Fruit fly (Drosophila melanogaster): Measurements from ENCODE around the gene CG43134.

The CG43134 gene

DNA sequence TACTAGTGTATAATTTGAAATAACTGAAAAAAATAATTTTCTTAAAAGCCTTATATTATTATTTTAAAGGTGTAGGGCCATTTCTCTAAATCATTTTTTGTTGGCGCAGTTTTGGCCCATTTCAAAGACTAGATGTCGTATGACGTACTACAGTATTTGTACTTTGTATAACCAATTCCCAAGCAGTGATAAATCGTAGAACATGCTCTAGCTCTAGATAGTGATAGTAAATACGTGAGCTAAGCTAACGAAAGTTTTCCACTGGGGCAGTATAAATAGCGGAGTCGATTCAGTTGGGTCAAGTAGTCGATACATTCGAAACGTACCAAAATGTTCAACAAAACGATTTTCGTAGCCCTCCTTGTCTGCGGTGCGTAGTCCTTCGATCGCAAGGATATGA lies at the start of gene CG43134:
Gene CG43134 (plus strand): TSS at position 301 of the 400 bp plus-strand sequence.
- TF ChIP-seq CG8478 (optimal IDR thresholded peaks at IDR 0.05), result no peak
- TF ChIP-seq EcR (GFP tag; optimal IDR thresholded peaks at IDR 0.05), result no peak
- TF ChIP-seq usp (GFP tag; optimal IDR thresholded peaks at IDR 0.05), result no peak
- no peak for TF ChIP-seq Dll (optimal IDR thresholded peaks at IDR 0.05)
- no peak for TF ChIP-seq psq (optimal IDR thresholded peaks at IDR 0.05)
- no peak for TF ChIP-seq pan (optimal IDR thresholded peaks at IDR 0.05)

DNA sequence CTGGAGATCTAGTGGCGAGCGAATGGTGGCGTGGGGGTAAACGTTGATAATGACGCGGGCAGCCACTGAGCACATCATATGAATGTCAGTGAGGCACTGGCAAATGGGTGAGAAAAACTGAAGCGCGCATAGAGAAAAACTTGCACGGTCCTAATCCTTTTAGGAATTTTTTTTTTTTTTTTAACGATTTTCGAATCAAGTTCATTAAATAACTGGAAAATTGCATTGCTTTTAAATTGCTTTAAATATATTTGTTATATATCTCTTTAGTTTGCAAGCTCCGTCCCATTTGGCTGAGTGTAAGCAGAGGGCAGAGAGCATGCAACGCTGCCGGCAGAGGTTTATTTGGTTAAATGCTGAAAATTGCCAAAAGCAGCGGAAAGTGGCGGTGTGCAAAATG lies 49.6 kb upstream of the CG43134 start:
- TF ChIP-seq pan (optimal IDR thresholded peaks at IDR 0.05) (no peak), usp (GFP tag; optimal IDR thresholded peaks at IDR 0.05) (no peak), CG8478 (optimal IDR thresholded peaks at IDR 0.05) (no peak), psq (optimal IDR thresholded peaks at IDR 0.05) (no peak), EcR (GFP tag; optimal IDR thresholded peaks at IDR 0.05) (no peak), Dll (optimal IDR thresholded peaks at IDR 0.05) (no peak)

DNA sequence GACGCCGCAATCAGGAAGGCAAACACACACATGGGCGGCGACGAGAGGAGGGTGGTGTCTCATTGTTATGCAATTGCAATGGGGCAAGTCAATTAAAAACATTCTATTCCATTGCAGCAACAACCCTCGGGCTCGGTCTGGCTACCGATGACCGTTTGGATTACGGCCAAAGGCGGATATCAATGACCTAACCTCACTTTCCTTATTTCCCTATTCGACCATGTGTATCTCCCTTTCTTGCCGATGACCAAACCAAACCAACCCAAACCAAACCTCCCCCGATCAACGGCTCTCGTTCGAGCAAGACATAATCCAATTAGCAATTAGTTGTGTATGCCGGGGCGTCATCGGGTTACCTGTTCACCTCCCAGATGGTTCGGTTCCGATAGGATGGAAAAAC lies 48.3 kb upstream of the CG43134 start:
- TF ChIP-seq Dll (optimal IDR thresholded peaks at IDR 0.05) (no peak), CG8478 (optimal IDR thresholded peaks at IDR 0.05) (no peak), psq (optimal IDR thresholded peaks at IDR 0.05) (no peak), usp (GFP tag; optimal IDR thresholded peaks at IDR 0.05) (no peak), EcR (GFP tag; optimal IDR thresholded peaks at IDR 0.05) (no peak), pan (optimal IDR thresholded peaks at IDR 0.05) (no peak)

DNA sequence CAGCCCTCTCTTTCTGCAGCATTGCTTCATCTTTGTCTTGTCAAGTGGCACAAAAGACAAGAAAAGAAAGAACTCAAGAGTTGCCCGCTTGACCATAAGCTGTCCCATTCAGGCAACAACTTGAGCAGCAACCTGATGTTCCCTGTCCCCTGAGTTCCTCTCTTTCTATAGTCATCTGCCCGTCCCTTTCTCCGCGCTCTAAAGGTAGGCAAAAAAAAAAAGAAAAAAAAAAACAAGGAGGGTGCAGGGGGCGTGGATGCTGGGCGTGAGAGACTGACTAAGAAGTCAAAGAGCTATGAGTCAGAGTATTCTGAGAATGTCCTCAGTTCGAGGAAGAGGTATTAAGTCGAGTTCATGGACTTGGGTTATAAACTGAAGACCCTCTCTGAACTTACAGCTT lies 46.5 kb upstream of the CG43134 start:
- TF ChIP-seq Dll (optimal IDR thresholded peaks at IDR 0.05) (no peak), psq (optimal IDR thresholded peaks at IDR 0.05) (no peak), CG8478 (optimal IDR thresholded peaks at IDR 0.05) (no peak), usp (GFP tag; optimal IDR thresholded peaks at IDR 0.05) (no peak), EcR (GFP tag; optimal IDR thresholded peaks at IDR 0.05) (no peak), pan (optimal IDR thresholded peaks at IDR 0.05) (no peak)

DNA sequence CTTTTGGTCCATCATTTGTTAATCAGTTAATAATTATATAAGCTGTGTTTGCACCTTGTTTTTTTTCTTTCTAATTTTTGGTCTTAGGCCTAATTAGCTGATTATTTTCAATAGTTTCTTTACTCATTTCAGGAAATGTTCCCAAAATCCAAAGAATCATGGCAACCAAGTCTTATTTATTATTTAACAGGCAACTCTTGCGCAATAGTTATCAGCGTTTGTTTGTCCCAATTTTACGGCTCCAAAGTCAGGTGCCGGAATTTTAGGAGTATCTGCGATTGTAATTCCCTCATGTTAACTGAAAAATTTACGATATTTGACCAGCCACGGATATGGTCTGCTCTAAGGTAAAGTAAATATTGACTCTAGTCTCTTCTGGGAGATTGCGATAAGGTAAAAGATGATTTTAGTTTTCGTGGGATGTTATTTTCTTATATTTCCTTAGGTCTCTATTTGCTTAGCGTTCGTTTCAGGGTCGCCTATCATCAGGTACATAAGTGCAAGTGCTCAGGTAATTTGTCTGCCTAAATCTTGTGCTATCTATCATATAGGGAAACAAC lies 44.8 kb upstream of the CG43134 start:
- no peak for TF ChIP-seq CG8478 (optimal IDR thresholded peaks at IDR 0.05)
- no peak for TF ChIP-seq psq (optimal IDR thresholded peaks at IDR 0.05)
- TF ChIP-seq usp (GFP tag; optimal IDR thresholded peaks at IDR 0.05), result no peak
- no peak for TF ChIP-seq Dll (optimal IDR thresholded peaks at IDR 0.05)
- TF ChIP-seq pan (optimal IDR thresholded peaks at IDR 0.05), result no peak
- TF ChIP-seq EcR (GFP tag; optimal IDR thresholded peaks at IDR 0.05), result no peak

DNA sequence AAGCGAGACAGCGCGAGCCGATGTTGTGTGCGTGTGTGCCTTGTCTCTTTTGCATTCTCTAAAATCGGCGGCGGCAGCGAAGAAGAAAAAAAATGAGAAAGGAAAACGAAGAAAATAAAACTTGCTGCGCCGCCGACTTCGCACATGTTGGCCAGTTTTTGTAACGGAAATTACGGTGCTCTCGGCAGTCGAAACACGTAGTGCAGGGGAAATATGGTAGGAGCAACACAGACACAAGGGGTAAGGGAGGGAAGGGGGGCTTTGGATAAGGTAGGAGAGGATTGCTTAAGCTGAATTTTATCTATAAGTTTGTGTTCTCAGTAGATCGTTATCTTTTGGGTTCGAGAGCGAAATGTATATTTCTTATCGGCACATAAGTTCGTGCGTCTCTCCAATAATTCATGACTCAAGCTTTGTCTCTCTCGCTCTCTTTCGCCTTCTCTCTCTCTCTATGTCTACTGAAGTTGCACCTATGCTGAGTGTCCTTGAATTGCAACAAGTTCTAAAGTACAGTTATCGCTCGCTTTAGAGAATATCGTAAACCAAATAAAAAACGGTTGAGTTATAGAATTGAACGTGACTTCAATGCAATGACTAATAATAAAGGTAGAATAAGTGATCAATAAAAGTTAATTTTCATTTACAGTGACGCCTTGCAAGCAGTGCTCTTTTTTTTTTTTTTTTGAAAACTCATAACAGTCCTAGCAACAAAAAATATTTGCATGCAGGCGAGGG lies 43.2 kb upstream of the CG43134 start:
- TF ChIP-seq psq (optimal IDR thresholded peaks at IDR 0.05), result no peak
- no peak for TF ChIP-seq Dll (optimal IDR thresholded peaks at IDR 0.05)

DNA sequence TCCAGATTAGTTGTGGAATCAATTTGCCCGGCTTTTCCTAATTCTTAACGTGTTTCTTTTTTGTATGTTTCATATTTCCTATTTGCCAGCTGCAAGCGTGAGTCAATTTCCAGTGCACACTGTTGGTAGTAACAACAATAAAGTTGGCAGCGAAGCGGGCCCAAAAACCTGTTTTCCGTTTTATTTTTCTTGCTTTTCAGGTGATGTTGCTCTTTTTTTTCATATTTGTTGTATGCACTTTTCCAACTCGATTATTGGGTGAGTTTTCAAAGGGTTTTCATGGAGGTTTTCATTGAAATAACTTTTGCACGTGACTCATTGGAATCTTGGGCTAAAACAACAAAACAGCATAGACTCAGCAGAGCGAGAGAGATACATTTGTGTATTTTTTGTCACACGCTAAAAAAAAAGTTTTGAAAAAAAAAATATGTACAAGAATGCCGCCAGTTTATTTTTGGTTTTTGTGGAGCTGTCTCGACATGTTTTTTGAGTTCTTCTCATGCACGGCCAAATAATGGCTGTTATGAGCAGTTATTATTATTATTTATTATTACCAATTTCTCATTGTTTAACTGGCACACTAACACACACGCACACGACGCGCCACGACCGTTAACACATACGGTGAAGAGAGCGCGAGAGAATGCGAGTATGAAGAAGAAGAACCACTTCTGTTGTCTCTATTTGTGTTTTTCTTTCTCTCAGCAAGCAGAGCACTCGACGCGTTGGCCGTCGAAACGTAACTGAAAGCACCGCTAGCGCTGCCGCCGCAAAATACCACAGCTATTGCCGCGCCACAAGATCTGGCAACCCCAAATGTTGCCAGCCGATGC lies 41.6 kb upstream of the CG43134 start, which contains the start of gene Fas2:
Gene Fas2 (minus strand): TSS at position 748 of the 833 bp plus-strand sequence.
- TF ChIP-seq CG8478 (optimal IDR thresholded peaks at IDR 0.05), result no peak
- no peak for TF ChIP-seq Dll (optimal IDR thresholded peaks at IDR 0.05)
- no peak for TF ChIP-seq psq (optimal IDR thresholded peaks at IDR 0.05)
- TF ChIP-seq usp (GFP tag; optimal IDR thresholded peaks at IDR 0.05), result no peak
- TF ChIP-seq EcR (GFP tag; optimal IDR thresholded peaks at IDR 0.05), result no peak
- TF ChIP-seq pan (optimal IDR thresholded peaks at IDR 0.05), result no peak

DNA sequence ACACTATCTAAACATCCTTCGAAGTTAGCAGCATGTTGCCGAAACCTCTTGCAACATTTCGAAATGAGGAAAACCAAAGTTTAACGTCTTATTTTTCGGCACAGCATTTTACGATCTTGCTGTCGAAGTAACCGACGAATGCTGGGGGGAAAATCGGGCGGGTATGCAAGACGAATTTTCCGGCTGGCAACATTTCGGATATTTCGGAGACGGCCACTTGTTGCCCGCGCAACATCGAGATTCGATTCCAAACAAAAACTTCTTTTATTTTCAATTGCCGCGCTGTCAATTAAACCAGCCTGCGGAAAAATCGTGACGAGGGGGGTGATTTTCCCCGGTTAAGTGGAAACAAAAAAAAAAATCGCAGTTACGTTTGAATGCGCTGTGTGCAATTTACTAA lies 40.3 kb upstream of the CG43134 start:
- no peak for TF ChIP-seq usp (GFP tag; optimal IDR thresholded peaks at IDR 0.05)

DNA sequence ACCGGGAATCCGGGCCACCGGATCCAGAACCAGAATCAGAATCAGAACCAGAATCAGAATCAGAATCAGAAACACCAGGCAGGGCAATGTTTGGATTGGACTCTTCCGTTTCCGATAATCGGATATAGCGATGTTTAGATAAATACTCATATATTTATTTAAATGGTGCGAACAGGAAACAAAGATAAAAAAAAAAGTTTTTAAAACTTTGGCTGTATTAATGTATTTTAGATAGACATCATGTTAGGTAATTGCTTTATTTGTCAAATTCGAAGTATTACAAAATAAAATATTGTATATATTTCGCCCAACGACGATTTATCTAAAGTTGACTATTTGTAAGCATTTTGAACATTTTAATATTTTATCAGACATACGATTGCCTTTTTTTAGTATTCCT lies 34.4 kb upstream of the CG43134 start, which contains the start of gene CG43288:
Gene CG43288 (plus strand): TSS at position 301 of the 400 bp plus-strand sequence.
- no peak for TF ChIP-seq psq (optimal IDR thresholded peaks at IDR 0.05)
- no peak for TF ChIP-seq CG8478 (optimal IDR thresholded peaks at IDR 0.05)
- no peak for TF ChIP-seq pan (optimal IDR thresholded peaks at IDR 0.05)

DNA sequence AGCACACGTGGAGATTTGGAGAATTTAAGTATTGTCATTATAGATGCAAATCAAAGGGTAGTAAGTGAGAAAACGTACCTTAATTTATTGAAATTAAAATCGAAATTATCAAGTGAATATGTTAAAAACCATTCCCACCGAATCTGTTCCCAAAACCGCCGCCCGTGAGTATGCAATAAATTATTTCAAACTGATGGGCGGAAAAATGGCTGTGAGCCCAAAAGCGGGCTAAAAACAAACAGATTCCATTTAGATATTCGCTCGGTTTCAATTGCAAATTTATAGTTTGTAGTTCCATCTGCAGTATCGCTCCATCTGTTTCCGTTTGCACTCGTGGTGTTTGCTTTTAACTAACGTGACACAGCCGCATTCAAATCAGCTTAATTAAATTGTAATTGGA lies 32.7 kb upstream of the CG43134 start:
- TF ChIP-seq Dll (optimal IDR thresholded peaks at IDR 0.05) (no peak), usp (GFP tag; optimal IDR thresholded peaks at IDR 0.05) (no peak)

DNA sequence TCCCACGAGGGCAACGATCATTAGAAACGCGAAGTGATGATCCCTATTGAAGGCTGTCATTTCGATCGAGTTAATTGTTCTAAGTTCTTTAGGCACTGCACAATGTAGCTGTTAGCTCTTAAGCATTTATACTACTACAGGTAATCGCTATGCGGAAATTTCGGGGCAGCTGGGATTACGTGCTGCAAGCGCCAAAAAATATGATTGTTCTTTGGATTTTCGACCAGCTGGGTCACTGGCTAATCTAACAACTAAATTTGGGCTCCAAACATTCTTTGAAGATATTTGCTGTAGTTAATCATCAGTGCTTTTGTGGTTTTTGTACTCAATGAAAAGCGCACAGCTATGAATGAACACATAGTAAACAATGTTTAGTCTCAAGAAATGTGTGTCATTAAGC lies 29.8 kb upstream of the CG43134 start, which contains the start of gene CG15571:
Gene CG15571 (minus strand): TSS at position 101 of the 400 bp plus-strand sequence.
- TF ChIP-seq Dll (optimal IDR thresholded peaks at IDR 0.05) (no peak), psq (optimal IDR thresholded peaks at IDR 0.05) (no peak), CG8478 (optimal IDR thresholded peaks at IDR 0.05) (no peak), pan (optimal IDR thresholded peaks at IDR 0.05) (no peak), EcR (GFP tag; optimal IDR thresholded peaks at IDR 0.05) (no peak), usp (GFP tag; optimal IDR thresholded peaks at IDR 0.05) (no peak)

DNA sequence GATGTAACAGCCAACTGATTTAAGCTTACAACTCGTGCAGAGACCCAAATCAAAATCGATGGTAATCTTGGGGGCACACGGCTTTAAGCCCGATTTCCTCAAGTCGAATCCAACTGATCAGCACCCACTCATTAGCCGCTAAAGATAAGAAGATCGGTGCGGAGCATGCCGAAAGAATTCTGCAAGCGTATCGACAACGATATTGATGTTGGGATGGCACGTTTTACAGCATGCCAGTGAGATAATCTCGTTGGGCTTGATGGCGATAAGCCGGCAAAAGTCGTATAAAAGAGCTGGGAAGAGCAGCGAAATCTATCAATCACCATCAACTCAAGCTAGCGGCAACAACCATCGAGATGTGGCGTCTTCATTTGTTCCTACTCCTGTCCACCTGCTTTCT lies 29.2 kb upstream of the CG43134 start, which contains the start of gene CG15570:
Gene CG15570 (plus strand): TSS at position 301 of the 400 bp plus-strand sequence.
- TF ChIP-seq usp (GFP tag; optimal IDR thresholded peaks at IDR 0.05), result no peak
- no peak for TF ChIP-seq Dll (optimal IDR thresholded peaks at IDR 0.05)
- TF ChIP-seq psq (optimal IDR thresholded peaks at IDR 0.05), result no peak
- TF ChIP-seq CG8478 (optimal IDR thresholded peaks at IDR 0.05), result no peak
- TF ChIP-seq EcR (GFP tag; optimal IDR thresholded peaks at IDR 0.05), result no peak
- TF ChIP-seq pan (optimal IDR thresholded peaks at IDR 0.05), result no peak

Measured in whole organism.